Worm (Caenorhabditis elegans) whole organism, young adult: ENCODE data around the gene chca-1.

Source experiments
- B0019.2 ChIP-seq: fragments of 200-800 bp; sonication (Bioruptor generic); conservative IDR thresholded peaks from 2 replicates; pipeline ENCODE4 v1.3.6; 2022; ENCODE audit warnings: missing genetic modification reagents, missing genetic modification characterization, missing compliant biosample characterization
- B0261.1 ChIP-seq: sonication (generic microtip); optimal IDR thresholded peaks from 2 replicates; lab custom pipeline; 2016; ENCODE audit warnings: mild to moderate bottlenecking, missing genetic modification characterization, moderate library complexity, missing compliant biosample characterization
- C17E4.6 ChIP-seq: fragments of 200-800 bp; sonication (Bioruptor generic); IDR thresholded peaks from 2 replicates; pipeline ENCODE4 v1.3.6; 2022; ENCODE audit warnings: missing genetic modification reagents, missing genetic modification characterization, missing compliant biosample characterization
- F37B4.10 ChIP-seq: fragments of 200-800 bp; sonication (Bioruptor generic); IDR thresholded peaks from 2 replicates; pipeline ENCODE4 v1.3.6; 2022; ENCODE audit warnings: missing genetic modification characterization, missing compliant biosample characterization
- F49E8.2 ChIP-seq: sonication (generic microtip); optimal IDR thresholded peaks from 3 replicates; lab custom pipeline; 2017; ENCODE audit warnings: missing genetic modification characterization, mild to moderate bottlenecking, missing compliant biosample characterization, antibody characterized with exemption, moderate library complexity; ENCODE audit not compliant: insufficient read depth
- K12H6.12 ChIP-seq: fragments of 200-800 bp; sonication (Bioruptor generic); optimal IDR thresholded peaks from 2 replicates; lab custom pipeline; 2018; ENCODE audit warnings: mild to moderate bottlenecking, missing genetic modification characterization, missing compliant biosample characterization
- Y56A3A.18 ChIP-seq: fragments of 200-800 bp; sonication (Bioruptor generic); IDR thresholded peaks from 2 replicates; pipeline ENCODE4 v1.3.6; 2022; ENCODE audit warnings: missing genetic modification reagents, missing genetic modification characterization, missing compliant biosample characterization
- Y67H2A.10 ChIP-seq: fragments of 200-800 bp; sonication (Bioruptor generic); conservative IDR thresholded peaks from 2 replicates; pipeline ENCODE4 v1.3.6; 2022; ENCODE audit warnings: missing genetic modification reagents, missing genetic modification characterization, missing compliant biosample characterization
- Y79H2A.3 ChIP-seq: fragments of 200-800 bp; sonication (Bioruptor generic); conservative IDR thresholded peaks from 2 replicates; pipeline ENCODE4 v1.3.6; 2022; ENCODE audit warnings: missing genetic modification reagents, missing genetic modification characterization, missing compliant biosample characterization
- ZK185.1 ChIP-seq: sonication (generic microtip); optimal IDR thresholded peaks from 2 replicates; lab custom pipeline; 2016; ENCODE audit warnings: mild to moderate bottlenecking, missing genetic modification characterization, missing compliant biosample characterization; ENCODE audit not compliant: poor library complexity, severe bottlenecking
- ama-1 ChIP-seq, 3 experiments: fragments of 150-350 bp in 1 of 3; sonication (generic microtip) in 2 of 3; optimal IDR thresholded peaks; 2 replicates each; lab custom pipeline; 2014 to 2018; ENCODE audit warnings: missing biosample characterization in 2 of 3, missing genetic modification characterization in 2 of 3, missing genetic modification reagents in 2 of 3
- attf-5 ChIP-seq: fragments of 200-800 bp; sonication (Bioruptor generic); optimal IDR thresholded peaks from 2 replicates; lab custom pipeline; 2018; ENCODE audit warnings: mild to moderate bottlenecking, missing genetic modification characterization, missing compliant biosample characterization
- ceh-40 ChIP-seq: fragments of 200-800 bp; sonication (Bioruptor generic); IDR thresholded peaks from 2 replicates; pipeline ENCODE4 v1.3.6; 2022; ENCODE audit warnings: missing genetic modification characterization, missing compliant biosample characterization
- ceh-58 ChIP-seq: fragments of 200-800 bp; sonication (Bioruptor generic); IDR thresholded peaks from 2 replicates; pipeline ENCODE4 v1.3.6; 2022; ENCODE audit warnings: missing genetic modification characterization, missing compliant biosample characterization
- dpff-1 ChIP-seq: sonication (generic microtip); optimal IDR thresholded peaks from 2 replicates; lab custom pipeline; 2017; ENCODE audit warnings: mild to moderate bottlenecking, missing genetic modification characterization, missing compliant biosample characterization
- dpl-1 ChIP-seq: fragments of 150-350 bp; optimal IDR thresholded peaks from 2 replicates; lab custom pipeline; 2014; ENCODE audit warnings: missing biosample characterization, missing genetic modification reagents, missing genetic modification characterization
- efl-1 ChIP-seq: fragments of 150-350 bp; optimal IDR thresholded peaks from 2 replicates; lab custom pipeline; 2014; ENCODE audit warnings: missing biosample characterization, missing genetic modification reagents, missing genetic modification characterization
- hlh-26 ChIP-seq: fragments of 200-800 bp; sonication (Bioruptor generic); conservative IDR thresholded peaks from 2 replicates; pipeline ENCODE4 v1.3.6; 2022; ENCODE audit warnings: missing genetic modification reagents, missing genetic modification characterization, missing compliant biosample characterization
- hrde-1 ChIP-seq: sonication (generic microtip); optimal IDR thresholded peaks from 2 replicates; lab custom pipeline; 2016; ENCODE audit warnings: missing genetic modification characterization, mild to moderate bottlenecking, missing compliant biosample characterization, moderate library complexity, missing genotype, missing genetic modification reagents, borderline replicate concordance
- let-526 ChIP-seq: fragments of 200-800 bp; sonication (Bioruptor generic); IDR thresholded peaks from 2 replicates; pipeline ENCODE4 v1.3.6; 2022; ENCODE audit warnings: missing genetic modification reagents, missing genetic modification characterization, missing compliant biosample characterization
- let-607 ChIP-seq, 2 experiments: fragments of 200-800 bp in 1 of 2; sonication (Bioruptor generic) in 1 of 2; sonication (generic microtip) in 1 of 2; optimal IDR thresholded peaks; 2 replicates each; lab custom pipeline; 2016 to 2018; ENCODE audit warnings: mild to moderate bottlenecking in 2 of 2, missing compliant biosample characterization in 2 of 2, missing genetic modification characterization in 2 of 2, moderate library complexity in 2 of 2, missing genotype in 1 of 2
- lsy-27 ChIP-seq: sonication (generic microtip); optimal IDR thresholded peaks from 2 replicates; lab custom pipeline; 2017; ENCODE audit warnings: missing genetic modification characterization, mild to moderate bottlenecking, missing compliant biosample characterization, antibody characterized with exemption, missing genotype, borderline replicate concordance; ENCODE audit not compliant: insufficient read depth
- madf-10 ChIP-seq: sonication (generic microtip); optimal IDR thresholded peaks from 2 replicates; lab custom pipeline; 2016; ENCODE audit warnings: mild to moderate bottlenecking, missing genetic modification characterization, missing compliant biosample characterization
- madf-6 ChIP-seq: fragments of 200-800 bp; sonication (Bioruptor generic); IDR thresholded peaks from 2 replicates; pipeline ENCODE4 v1.3.6; 2022; ENCODE audit warnings: missing genetic modification reagents, missing genetic modification characterization, missing compliant biosample characterization
- mel-28 ChIP-seq: sonication (generic microtip); optimal IDR thresholded peaks from 2 replicates; lab custom pipeline; 2016; ENCODE audit warnings: borderline replicate concordance, mild to moderate bottlenecking, missing genetic modification characterization, missing compliant biosample characterization
- mes-4 ChIP-seq: sonication (generic microtip); optimal IDR thresholded peaks from 2 replicates; lab custom pipeline; 2016; ENCODE audit warnings: missing genotype, missing genetic modification characterization, missing compliant biosample characterization
- mxl-1 ChIP-seq: sonication (generic microtip); optimal IDR thresholded peaks from 2 replicates; lab custom pipeline; 2016; ENCODE audit warnings: missing genetic modification characterization, missing compliant biosample characterization
- nfya-2 ChIP-seq: fragments of 200-800 bp; sonication (Bioruptor generic); IDR thresholded peaks from 2 replicates; pipeline ENCODE4 v1.3.6; 2022; ENCODE audit warnings: missing genetic modification reagents, missing genetic modification characterization, missing compliant biosample characterization
- nhr-120 ChIP-seq: fragments of 200-800 bp; sonication (Bioruptor generic); IDR thresholded peaks from 2 replicates; pipeline ENCODE4 v1.3.6; 2022; ENCODE audit warnings: missing genetic modification characterization, missing compliant biosample characterization
- nhr-80 ChIP-seq: sonication (generic microtip); optimal IDR thresholded peaks from 2 replicates; lab custom pipeline; 2016; ENCODE audit warnings: missing genetic modification characterization, missing compliant biosample characterization
- snpc-1.1 ChIP-seq: sonication (generic microtip); optimal IDR thresholded peaks from 2 replicates; lab custom pipeline; 2017; ENCODE audit warnings: missing genetic modification characterization, mild to moderate bottlenecking, missing compliant biosample characterization, antibody characterized with exemption, moderate library complexity, missing genotype, missing genetic modification reagents; ENCODE audit not compliant: insufficient read depth
- snpc-3.4 ChIP-seq: sonication (generic microtip); optimal IDR thresholded peaks from 2 replicates; lab custom pipeline; 2017; ENCODE audit warnings: missing genetic modification characterization, mild to moderate bottlenecking, missing compliant biosample characterization, antibody characterized with exemption, moderate library complexity, missing genotype, missing genetic modification reagents
- somi-1 ChIP-seq: fragments of 200-800 bp; sonication (Bioruptor generic); optimal IDR thresholded peaks from 2 replicates; lab custom pipeline; 2018; ENCODE audit warnings: mild to moderate bottlenecking, missing genetic modification characterization, missing compliant biosample characterization
- xnd-1 ChIP-seq: sonication (generic microtip); optimal IDR thresholded peaks from 2 replicates; lab custom pipeline; 2016; ENCODE audit warnings: missing genotype, missing genetic modification reagents, missing genetic modification characterization, missing compliant biosample characterization
- zfh-2 ChIP-seq: fragments of 200-800 bp; sonication (Bioruptor generic); conservative IDR thresholded peaks from 2 replicates; pipeline ENCODE4 v1.3.6; 2022; ENCODE audit warnings: missing genetic modification reagents, missing genetic modification characterization, missing compliant biosample characterization
- ztf-3 ChIP-seq: fragments of 200-800 bp; sonication (Bioruptor generic); optimal IDR thresholded peaks from 2 replicates; lab custom pipeline; 2018; ENCODE audit warnings: mild to moderate bottlenecking, missing genetic modification characterization, missing compliant biosample characterization
- ztf-6 ChIP-seq: fragments of 200-800 bp; sonication (Bioruptor generic); IDR thresholded peaks from 2 replicates; pipeline ENCODE4 v1.3.6; 2022; ENCODE audit warnings: missing genetic modification reagents, missing genetic modification characterization, missing compliant biosample characterization

Gene chca-1

ce11 chrIV:9651234-9651633, at the start of gene chca-1:
Gene chca-1 (plus strand): TSS chrIV:9651394.
- peak; percentile 93 for TF ChIP-seq nhr-80
- no peak for TF ChIP-seq zfh-2 (GFP tag; lab: Robert Waterston, UW)
- no peak for TF ChIP-seq dpff-1
- TF ChIP-seq mes-4 (tag; lab: Kevin White, UChicago), result no peak
- no peak for TF ChIP-seq dpl-1
- peak in 1 of 2 experiments; percentile 55 for TF ChIP-seq let-607 (tag; optimal IDR thresholded peaks at IDR 0.05; lab: Kevin White, UChicago)
- no peak for TF ChIP-seq ceh-40 (GFP tag; lab: Robert Waterston, UW)
- TF ChIP-seq Y56A3A.18 (GFP tag; lab: Robert Waterston, UW), result no peak
- no peak for TF ChIP-seq snpc-1.1
- TF ChIP-seq, all 124 proteins: peak for 2

ce11 chrIV:9601595-9601994, 49.6 kb upstream of the chca-1 start, which contains the start of gene aat-1:
Gene aat-1 (minus strand): TSS chrIV:9601695.
- TF ChIP-seq ama-1 (optimal IDR thresholded peaks at IDR 0.05; lab: Kevin White, UChicago), result no peak
- no peak for TF ChIP-seq ama-1 (GFP tag; optimal IDR thresholded peaks at IDR 0.05; lab: Kevin White, UChicago)
- no peak for TF ChIP-seq ztf-3
- no peak for TF ChIP-seq B0019.2 (GFP tag; lab: Robert Waterston, UW)
- TF ChIP-seq snpc-3.4, result no peak
- TF ChIP-seq ZK185.1 (tag; lab: Kevin White, UChicago), result no peak
- no peak for TF ChIP-seq K12H6.12 (tag; lab: Kevin White, UChicago)
- TF ChIP-seq somi-1 (GFP tag; lab: Kevin White, UChicago), result no peak
- no peak for TF ChIP-seq attf-5 (GFP tag; lab: Kevin White, UChicago)
- no peak for TF ChIP-seq hrde-1
- TF ChIP-seq B0261.1 (tag; lab: Kevin White, UChicago), result no peak
- no peak for TF ChIP-seq nfya-2 (GFP tag; lab: Robert Waterston, UW)
- TF ChIP-seq nhr-120 (GFP tag; lab: Robert Waterston, UW), result no peak
- no peak for TF ChIP-seq ztf-6 (GFP tag; lab: Robert Waterston, UW)
- no peak for TF ChIP-seq C17E4.6 (GFP tag; lab: Robert Waterston, UW)
- no peak for TF ChIP-seq efl-1 (GFP tag; lab: Kevin White, UChicago)
- TF ChIP-seq let-526 (GFP tag; lab: Robert Waterston, UW), result no peak
- TF ChIP-seq mxl-1 (tag; lab: Kevin White, UChicago), result no peak
- TF ChIP-seq F49E8.2 (tag; lab: Kevin White, UChicago), result no peak
- TF ChIP-seq snpc-1.1, result no peak
- TF ChIP-seq madf-10 (tag; lab: Kevin White, UChicago), result no peak

- TF ChIP-seq mel-28 (tag; lab: Kevin White, UChicago) (no peak), Y67H2A.10 (GFP tag; lab: Robert Waterston, UW) (no peak), Y79H2A.3 (no peak), nhr-80 (no peak), madf-6 (GFP tag; lab: Robert Waterston, UW) (no peak)
Observed at ce11 chrIV:9607945-9608344, 43.2 kb upstream of the chca-1 start.

DNA sequence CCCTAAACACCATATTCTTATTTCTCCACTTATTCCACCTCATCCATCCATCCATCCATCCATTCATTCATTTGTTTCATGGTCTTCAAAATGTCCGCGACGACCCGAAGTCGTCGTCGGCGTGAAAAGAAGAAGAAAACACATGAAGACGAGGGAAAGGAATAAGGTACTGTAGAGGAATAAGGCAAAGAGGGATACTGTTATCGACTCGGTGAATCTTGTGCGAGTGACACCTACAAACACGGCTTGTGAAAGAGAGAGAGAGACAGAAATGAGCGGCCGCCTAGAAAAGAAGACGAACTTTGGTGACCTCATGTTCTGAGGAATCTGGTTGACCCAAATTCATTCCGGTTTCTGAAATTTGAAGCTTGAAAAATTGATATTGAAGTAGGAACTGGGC, 42.1 kb upstream of the chca-1 start:
- no peak for TF ChIP-seq nhr-80
- TF ChIP-seq madf-10 (tag; lab: Kevin White, UChicago), result no peak
- no peak for TF ChIP-seq let-607 (tag; optimal IDR thresholded peaks at IDR 0.05; lab: Kevin White, UChicago)
- TF ChIP-seq xnd-1 (tag; lab: Kevin White, UChicago), result no peak
- TF ChIP-seq F37B4.10 (GFP tag; lab: Robert Waterston, UW), result no peak
- no peak for TF ChIP-seq hlh-26
- TF ChIP-seq lsy-27 (tag; lab: Kevin White, UChicago), result no peak
- no peak for TF ChIP-seq ceh-58
- TF ChIP-seq, all 124 proteins: peak for 0
